Worm (Caenorhabditis elegans): Measurements from ENCODE around the gene F08G12.3.

- no peak for TF ChIP-seq pha-4 (tag; optimal IDR thresholded peaks at IDR 0.05)
- TF ChIP-seq snpc-4 (tag; optimal IDR thresholded peaks at IDR 0.05) = no peak
- TF ChIP-seq elt-1 (tag; optimal IDR thresholded peaks at IDR 0.05; ENCODE audit: borderline replicate concordance, insufficient read depth) = no peak
- TF ChIP-seq mls-2 (tag; optimal IDR thresholded peaks at IDR 0.05) = no peak
- TF ChIP-seq ceh-83 (GFP tag; optimal IDR thresholded peaks at IDR 0.05) = no peak
Measured at ce11 chrX:11317939-11318338, 17.9 kb downstream of the F08G12.3 start, which contains the start of gene hizr-1.
